Worm (Caenorhabditis elegans) whole organism, L3 larva: ENCODE measurements around the gene Y51A2D.18.
"Not testable (repeated sequence)": the region's sequence is repeated elsewhere in the genome, so short reads cannot be mapped to it uniquely, and the experiment has no call there.

Experiments used
- R02D3.7 ChIP-seq: fragments of 150-350 bp; optimal IDR thresholded peaks from 2 replicates; lab custom pipeline; 2014; ENCODE audit warnings: missing biosample characterization, missing genetic modification characterization
- ama-1 ChIP-seq: fragments of 150-350 bp; optimal IDR thresholded peaks from 2 replicates; lab custom pipeline; 2018
- ceh-16 ChIP-seq: sonication (generic microtip); optimal IDR thresholded peaks from 2 replicates; lab custom pipeline; 2017; ENCODE audit warnings: missing biosample characterization, missing genetic modification characterization
- ceh-28 ChIP-seq: fragments of 150-350 bp; optimal IDR thresholded peaks from 2 replicates; lab custom pipeline; 2014; ENCODE audit warnings: missing biosample characterization, missing genetic modification reagents, missing genetic modification characterization
- ceh-9 ChIP-seq: sonication (generic microtip); optimal IDR thresholded peaks from 2 replicates; lab custom pipeline; 2018; ENCODE audit warnings: missing biosample characterization, missing genetic modification characterization
- daf-12 ChIP-seq: fragments of 150-350 bp; optimal IDR thresholded peaks from 2 replicates; lab custom pipeline; 2014; ENCODE audit warnings: missing biosample characterization, missing genetic modification reagents, missing genetic modification characterization
- egl-27 ChIP-seq: sonication (generic microtip); optimal IDR thresholded peaks from 4 replicates; lab custom pipeline; 2017; ENCODE audit warnings: missing biosample characterization, missing genetic modification reagents, missing genetic modification characterization
- elt-1 ChIP-seq: fragments of 150-350 bp; optimal IDR thresholded peaks from 2 replicates; lab custom pipeline; 2014; ENCODE audit warnings: missing biosample characterization, missing genetic modification characterization
- elt-2 ChIP-seq: sonication (generic microtip); optimal IDR thresholded peaks from 2 replicates; lab custom pipeline; 2016; ENCODE audit warnings: missing genetic modification reagents, mild to moderate bottlenecking, missing genetic modification characterization, missing compliant biosample characterization
- elt-3 ChIP-seq, 3 experiments: fragments of 150-350 bp in 1 of 3; sonication (generic microtip) in 2 of 3; optimal IDR thresholded peaks; 2 replicates in 2 of 3; 4 replicates in 1 of 3; lab custom pipeline; 2014 to 2017; ENCODE audit warnings: missing biosample characterization in 3 of 3, missing genetic modification characterization in 3 of 3
- eor-1 ChIP-seq, 2 experiments: fragments of 150-350 bp; optimal IDR thresholded peaks; 2 replicates each; lab custom pipeline; 2014 to 2018; ENCODE audit warnings: missing biosample characterization in 2 of 2, missing genetic modification characterization in 2 of 2
- fkh-2 ChIP-seq: fragments of 150-350 bp; optimal IDR thresholded peaks from 2 replicates; lab custom pipeline; 2014; ENCODE audit warnings: missing biosample characterization, missing genetic modification reagents, missing genetic modification characterization
- fos-1 ChIP-seq: fragments of 150-350 bp; optimal IDR thresholded peaks from 2 replicates; lab custom pipeline; 2014; ENCODE audit warnings: missing biosample characterization, missing genetic modification characterization
- lin-39 ChIP-seq: fragments of 150-350 bp; optimal IDR thresholded peaks from 2 replicates; lab custom pipeline; 2018; ENCODE audit warnings: missing biosample characterization, missing genetic modification reagents, missing genetic modification characterization
- lsy-12 ChIP-seq: sonication (generic microtip); optimal IDR thresholded peaks from 2 replicates; lab custom pipeline; 2016; ENCODE audit warnings: mild to moderate bottlenecking, missing genetic modification characterization, missing compliant biosample characterization
- mml-1 ChIP-seq: fragments of 150-350 bp; sonication (generic microtip); optimal IDR thresholded peaks from 3 replicates; lab custom pipeline; 2014; ENCODE audit warnings: missing biosample characterization, missing genetic modification characterization
- nfya-1 ChIP-seq: sonication (generic microtip); optimal IDR thresholded peaks from 2 replicates; lab custom pipeline; 2017; ENCODE audit warnings: missing genetic modification characterization, mild to moderate bottlenecking, missing compliant biosample characterization, antibody characterized with exemption, moderate library complexity; ENCODE audit not compliant: insufficient read depth
- nhr-11 ChIP-seq: fragments of 150-350 bp; optimal IDR thresholded peaks from 2 replicates; lab custom pipeline; 2014; ENCODE audit warnings: missing biosample characterization, missing genetic modification characterization
- nhr-12 ChIP-seq: fragments of 150-350 bp; optimal IDR thresholded peaks from 2 replicates; lab custom pipeline; 2014; ENCODE audit warnings: missing biosample characterization, missing genetic modification characterization
- nhr-23 ChIP-seq: fragments of 150-350 bp; optimal IDR thresholded peaks from 2 replicates; lab custom pipeline; 2014; ENCODE audit warnings: missing biosample characterization, missing genetic modification reagents, missing genetic modification characterization
- nhr-25 ChIP-seq: sonication (generic microtip); optimal IDR thresholded peaks from 2 replicates; lab custom pipeline; 2017; ENCODE audit warnings: missing biosample characterization, missing genetic modification characterization
- nhr-28 ChIP-seq: fragments of 150-350 bp; optimal IDR thresholded peaks from 2 replicates; lab custom pipeline; 2014; ENCODE audit warnings: missing biosample characterization, missing genetic modification characterization
- nhr-43 ChIP-seq: sonication (generic microtip); optimal IDR thresholded peaks from 2 replicates; lab custom pipeline; 2016; ENCODE audit warnings: mild to moderate bottlenecking, missing genetic modification characterization, missing compliant biosample characterization; ENCODE audit not compliant: poor library complexity, severe bottlenecking
- nhr-67 ChIP-seq: fragments of 150-350 bp; optimal IDR thresholded peaks from 2 replicates; lab custom pipeline; 2014; ENCODE audit warnings: missing biosample characterization, missing genetic modification characterization
- nhr-76 ChIP-seq: fragments of 150-350 bp; sonication (generic microtip); optimal IDR thresholded peaks from 5 replicates; lab custom pipeline; 2014; ENCODE audit warnings: missing biosample characterization, missing genetic modification characterization
- nhr-77 ChIP-seq: fragments of 150-350 bp; optimal IDR thresholded peaks from 2 replicates; lab custom pipeline; 2014; ENCODE audit warnings: missing biosample characterization, missing genetic modification characterization
- pha-4 ChIP-seq: fragments of 150-350 bp; optimal IDR thresholded peaks from 2 replicates; lab custom pipeline; 2014; ENCODE audit warnings: missing biosample characterization, missing genetic modification reagents, missing genetic modification characterization
- pqm-1 ChIP-seq: fragments of 150-350 bp; optimal IDR thresholded peaks from 2 replicates; lab custom pipeline; 2017; ENCODE audit warnings: missing biosample characterization, missing genetic modification characterization, inconsistent platforms
- snpc-4 ChIP-seq: fragments of 150-350 bp; optimal IDR thresholded peaks from 2 replicates; lab custom pipeline; 2014; ENCODE audit warnings: missing biosample characterization, missing genetic modification characterization
- tbx-2 ChIP-seq: sonication (generic microtip); optimal IDR thresholded peaks from 2 replicates; lab custom pipeline; 2016; ENCODE audit warnings: mild to moderate bottlenecking, missing genetic modification characterization, missing compliant biosample characterization
- zag-1 ChIP-seq: fragments of 150-350 bp; optimal IDR thresholded peaks from 2 replicates; lab custom pipeline; 2014; ENCODE audit warnings: missing biosample characterization, missing genetic modification characterization
- ztf-11 ChIP-seq: fragments of 150-350 bp; optimal IDR thresholded peaks from 2 replicates; lab custom pipeline; 2014; ENCODE audit warnings: missing biosample characterization, missing genetic modification characterization
- ztf-4 ChIP-seq: fragments of 150-350 bp; optimal IDR thresholded peaks from 2 replicates; lab custom pipeline; 2014; ENCODE audit warnings: missing biosample characterization, missing genetic modification characterization

The Y51A2D.18 gene

ce11 chrV:18456574-18456973, 30.5 kb downstream of the Y51A2D.18 start, which contains the start of gene ZK228.10:
TSS of gene ZK228.10 (plus strand) at chrV:18456874.
- TF ChIP-seq nhr-43 (no peak), nhr-12 (tag; lab: Kevin White, UChicago) (no peak), fkh-2 (tag; lab: Kevin White, UChicago) (no peak), nhr-28 (tag; lab: Kevin White, UChicago) (no peak), tbx-2 (no peak), zag-1 (tag; lab: Kevin White, UChicago) (no peak), elt-3 (tag; optimal IDR thresholded peaks at IDR 0.05; lab: Kevin White, UChicago) (no peak), nhr-76 (tag; lab: Kevin White, UChicago) (no peak), elt-1 (tag; lab: Kevin White, UChicago) (no peak), ztf-11 (tag; lab: Kevin White, UChicago) (no peak), nhr-11 (tag; lab: Kevin White, UChicago) (no peak), mml-1 (tag; lab: Kevin White, UChicago) (no peak), daf-12 (no peak), fos-1 (tag; lab: Kevin White, UChicago) (no peak), ceh-16 (tag; lab: Kevin White, UChicago) (no peak), egl-27 (tag; lab: Kevin White, UChicago) (no peak), lsy-12 (tag; lab: Kevin White, UChicago) (no peak), ceh-9 (tag; lab: Kevin White, UChicago) (no peak), nhr-23 (no peak)

DNA sequence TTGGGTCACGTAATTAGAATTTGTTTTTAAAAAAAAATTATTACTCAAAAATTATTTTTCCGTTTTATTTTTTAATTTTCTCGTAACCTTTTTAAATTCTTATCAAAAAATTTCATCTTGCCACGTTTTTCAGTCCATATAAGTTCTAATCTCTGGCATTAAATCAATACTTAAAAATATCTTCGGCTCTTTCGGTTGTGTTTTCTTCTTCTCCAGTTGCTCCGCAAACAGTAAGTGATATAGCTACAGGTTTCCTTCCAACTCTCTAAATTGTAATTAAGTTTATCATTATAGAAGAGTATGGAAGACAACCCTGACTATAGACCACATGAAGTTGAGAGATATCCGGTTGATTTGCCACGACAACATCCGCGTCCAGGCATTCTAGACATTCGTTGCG, 42.9 kb downstream of the Y51A2D.18 start, which contains the start of gene ZK228.1:
Gene ZK228.1, plus strand, starts transcription at position 301 of the 400 bp plus-strand sequence.
- TF ChIP-seq nhr-77 (tag; lab: Kevin White, UChicago): no peak
- TF ChIP-seq elt-2 (tag; lab: Kevin White, UChicago): no peak
- no peak for TF ChIP-seq pha-4
- TF ChIP-seq nhr-67 (tag; lab: Kevin White, UChicago): no peak
- no peak for TF ChIP-seq nhr-11 (tag; lab: Kevin White, UChicago)
- TF ChIP-seq ama-1 (lab: Kevin White, UChicago): no peak
- no peak for TF ChIP-seq ztf-11 (tag; lab: Kevin White, UChicago)
- TF ChIP-seq zag-1 (tag; lab: Kevin White, UChicago): no peak
- TF ChIP-seq fos-1 (tag; lab: Kevin White, UChicago): no peak
- TF ChIP-seq ceh-16 (tag; lab: Kevin White, UChicago): no peak
- TF ChIP-seq ztf-4 (tag; lab: Kevin White, UChicago): no peak
- TF ChIP-seq snpc-4 (tag; lab: Kevin White, UChicago): no peak
- TF ChIP-seq elt-1 (tag; lab: Kevin White, UChicago): no peak
- TF ChIP-seq nfya-1 (tag; lab: Kevin White, UChicago): no peak
- TF ChIP-seq ceh-28: no peak
- TF ChIP-seq ceh-9 (tag; lab: Kevin White, UChicago): no peak
- no peak for TF ChIP-seq pqm-1
- no peak for TF ChIP-seq daf-12
- no peak for TF ChIP-seq tbx-2
- TF ChIP-seq elt-3 (tag; optimal IDR thresholded peaks at IDR 0.05; lab: Kevin White, UChicago): no peak

- TF ChIP-seq nhr-76 (tag; lab: Kevin White, UChicago); ceh-28; lsy-12 (tag; lab: Kevin White, UChicago): not testable (repeated sequence)
Observed at ce11 chrV:18439469-18439868, 47.6 kb downstream of the Y51A2D.18 start, which contains the start of gene ZK262.9. TSS of gene ZK262.9 (plus strand) at chrV:18439769.

ce11 chrV:18438081-18438480, 49.0 kb downstream of the Y51A2D.18 start, which contains the start of gene ZK262.8:
TSS of gene ZK262.8 (plus strand) at chrV:18438381.
- TF ChIP-seq pha-4 (no peak), fkh-2 (tag; lab: Kevin White, UChicago) (no peak), nhr-25 (tag; lab: Kevin White, UChicago) (no peak), elt-2 (tag; lab: Kevin White, UChicago) (no peak), snpc-4 (tag; lab: Kevin White, UChicago) (no peak), R02D3.7 (tag; lab: Kevin White, UChicago) (no peak), lin-39 (no peak)

DNA sequence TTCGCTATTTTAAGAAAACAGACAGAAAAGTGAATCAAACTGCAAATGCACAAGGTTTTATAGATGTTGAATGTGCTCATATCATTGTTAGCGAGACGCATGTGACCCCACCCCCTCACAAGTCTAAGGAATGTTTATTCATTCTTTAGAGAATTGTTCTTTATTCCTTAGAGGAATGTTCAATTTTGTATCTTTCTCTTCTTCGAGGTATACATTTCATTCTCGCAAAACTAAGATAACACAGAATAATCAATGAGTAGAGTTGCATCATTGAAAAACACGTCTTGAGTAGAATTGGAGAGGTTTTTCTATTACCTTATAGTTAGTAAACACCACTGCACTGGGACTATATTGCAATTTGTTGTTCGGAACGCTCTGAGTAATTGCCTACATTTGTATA, 52.1 kb downstream of the Y51A2D.18 start, which contains the start of gene ZK262.20:
Gene ZK262.20, minus strand, starts transcription at position 101 of the 400 bp plus-strand sequence.
- TF ChIP-seq ceh-28 (no peak), eor-1 (tag; optimal IDR thresholded peaks at IDR 0.05; lab: Kevin White, UChicago) (no peak)
